Worm (Caenorhabditis elegans) whole organism, L4/young adult: Measurements from ENCODE around the gene T22B2.5.

ENCODE experiments used
- W03F9.2 ChIP-seq: fragments of 150-350 bp; optimal IDR thresholded peaks from 2 replicates; lab custom pipeline; 2014; ENCODE audit warnings: missing biosample characterization, missing genetic modification characterization
- dao-5 ChIP-seq: sonication (generic microtip); optimal IDR thresholded peaks from 2 replicates; lab custom pipeline; 2016; ENCODE audit warnings: missing genotype, missing genetic modification characterization, moderate library complexity, missing compliant biosample characterization
- him-1 ChIP-seq: sonication (generic microtip); optimal IDR thresholded peaks from 2 replicates; lab custom pipeline; 2016; ENCODE audit warnings: missing genotype, missing genetic modification reagents, missing genetic modification characterization, missing compliant biosample characterization

- TF ChIP-seq him-1 (tag; lab: Kevin White, UChicago) (no peak), dao-5 (tag; lab: Kevin White, UChicago) (no peak), W03F9.2 (tag; lab: Kevin White, UChicago) (no peak)
These were observed 9.8 kb downstream of the T22B2.5 start for ce11 chrX:3901389-3901788.
